Worm (Caenorhabditis elegans): ENCODE results near the gene F55G11.8.

F55G11.8 gene

ce11 chrIV:12960136-12960535 is 2.5 kb upstream of the F55G11.8 start, which contains the start of gene F55G11.7:
TSS of gene F55G11.7 (plus strand) at chrIV:12960436.
- no peak for TF ChIP-seq W03F9.2 (tag; optimal IDR thresholded peaks at IDR 0.05)
- TF ChIP-seq him-1 (tag; optimal IDR thresholded peaks at IDR 0.05) = no peak
- no peak for TF ChIP-seq dao-5 (tag; optimal IDR thresholded peaks at IDR 0.05)

- TF ChIP-seq dao-5 (tag; optimal IDR thresholded peaks at IDR 0.05) = no peak
- no peak for TF ChIP-seq W03F9.2 (tag; optimal IDR thresholded peaks at IDR 0.05)
- TF ChIP-seq him-1 (tag; optimal IDR thresholded peaks at IDR 0.05) = no peak
These were observed 2.0 kb downstream of the F55G11.8 start for ce11 chrIV:12964648-12965047.

ce11 chrIV:12965074-12965473 is 2.5 kb downstream of the F55G11.8 start, which contains the start of gene dod-22:
TSS of gene dod-22 (plus strand) at chrIV:12965374.
- TF ChIP-seq dao-5 (tag; optimal IDR thresholded peaks at IDR 0.05) (no peak), W03F9.2 (tag; optimal IDR thresholded peaks at IDR 0.05) (no peak), him-1 (tag; optimal IDR thresholded peaks at IDR 0.05) (no peak)

- TF ChIP-seq him-1 (tag; optimal IDR thresholded peaks at IDR 0.05) = no peak
- TF ChIP-seq W03F9.2 (tag; optimal IDR thresholded peaks at IDR 0.05) = no peak
- no peak for TF ChIP-seq dao-5 (tag; optimal IDR thresholded peaks at IDR 0.05)
These were observed 4.7 kb downstream of the F55G11.8 start for ce11 chrIV:12967303-12967702.

ce11 chrIV:12969141-12969540 is 6.5 kb downstream of the F55G11.8 start, which contains the start of gene F55G11.2:
TSS of gene F55G11.2 (minus strand) at chrIV:12969289.
- TF ChIP-seq W03F9.2 (tag; optimal IDR thresholded peaks at IDR 0.05) = no peak
- TF ChIP-seq him-1 (tag; optimal IDR thresholded peaks at IDR 0.05) = no peak
- TF ChIP-seq dao-5 (tag; optimal IDR thresholded peaks at IDR 0.05) = no peak

ce11 chrIV:12971994-12972520 is 9.4 kb downstream of the F55G11.8 start:
- TF ChIP-seq him-1 (tag; optimal IDR thresholded peaks at IDR 0.05) (no peak), W03F9.2 (tag; optimal IDR thresholded peaks at IDR 0.05) (no peak)

- no peak for TF ChIP-seq W03F9.2 (tag; optimal IDR thresholded peaks at IDR 0.05)
- TF ChIP-seq dao-5 (tag; optimal IDR thresholded peaks at IDR 0.05) = no peak
- TF ChIP-seq him-1 (tag; optimal IDR thresholded peaks at IDR 0.05) = no peak
These were observed 10.2 kb downstream of the F55G11.8 start for ce11 chrIV:12972780-12973179.

- TF ChIP-seq W03F9.2 (tag; optimal IDR thresholded peaks at IDR 0.05) (no peak), dao-5 (tag; optimal IDR thresholded peaks at IDR 0.05) (no peak), him-1 (tag; optimal IDR thresholded peaks at IDR 0.05) (no peak)
These were observed 10.7 kb downstream of the F55G11.8 start, which contains the start of gene F55G11.4 for ce11 chrIV:12973336-12973735. TSS of gene F55G11.4 (plus strand) at chrIV:12973624.

- TF ChIP-seq dao-5 (tag; optimal IDR thresholded peaks at IDR 0.05) = no peak
- TF ChIP-seq W03F9.2 (tag; optimal IDR thresholded peaks at IDR 0.05) = no peak
- no peak for TF ChIP-seq him-1 (tag; optimal IDR thresholded peaks at IDR 0.05)
These were observed 13.4 kb downstream of the F55G11.8 start, which contains the start of gene dod-17 for ce11 chrIV:12975981-12976380. TSS of gene dod-17 (plus strand) at chrIV:12976303.

- no peak for TF ChIP-seq him-1 (tag; optimal IDR thresholded peaks at IDR 0.05)
- no peak for TF ChIP-seq dao-5 (tag; optimal IDR thresholded peaks at IDR 0.05)
- TF ChIP-seq W03F9.2 (tag; optimal IDR thresholded peaks at IDR 0.05) = no peak
These were observed 15.0 kb downstream of the F55G11.8 start for ce11 chrIV:12977650-12978049.

- no peak for TF ChIP-seq W03F9.2 (tag; optimal IDR thresholded peaks at IDR 0.05)
- no peak for TF ChIP-seq dao-5 (tag; optimal IDR thresholded peaks at IDR 0.05)
- TF ChIP-seq him-1 (tag; optimal IDR thresholded peaks at IDR 0.05) = no peak
These were observed 15.9 kb downstream of the F55G11.8 start, which contains the start of gene K10D11.2 for ce11 chrIV:12978307-12979036. TSS of gene K10D11.2 (plus strand) at chrIV:12978986.

- TF ChIP-seq W03F9.2 (tag; optimal IDR thresholded peaks at IDR 0.05) = no peak
- TF ChIP-seq dao-5 (tag; optimal IDR thresholded peaks at IDR 0.05) = no peak
- no peak for TF ChIP-seq him-1 (tag; optimal IDR thresholded peaks at IDR 0.05)
These were observed 23.4 kb downstream of the F55G11.8 start, which contains the start of gene K10D11.3 for ce11 chrIV:12985961-12986360. TSS of gene K10D11.3 (minus strand) at chrIV:12986134.

- TF ChIP-seq dao-5 (tag; optimal IDR thresholded peaks at IDR 0.05) (no peak), him-1 (tag; optimal IDR thresholded peaks at IDR 0.05) (no peak), W03F9.2 (tag; optimal IDR thresholded peaks at IDR 0.05) (no peak)
These were observed 26.7 kb downstream of the F55G11.8 start, which contains the start of gene K10D11.6 for ce11 chrIV:12989355-12989754. TSS of gene K10D11.6 (minus strand) at chrIV:12989455.

ce11 chrIV:12990638-12991037 is 28.0 kb downstream of the F55G11.8 start:
- TF ChIP-seq him-1 (tag; optimal IDR thresholded peaks at IDR 0.05) (no peak), dao-5 (tag; optimal IDR thresholded peaks at IDR 0.05) (no peak), W03F9.2 (tag; optimal IDR thresholded peaks at IDR 0.05) (no peak)
